Fruit fly (Drosophila melanogaster): ENCODE measurements around the gene RasGAP1.
A peak's percentile ranks its signal among the peaks of the same experiment; 100 is the strongest.

The RasGAP1 gene

DNA sequence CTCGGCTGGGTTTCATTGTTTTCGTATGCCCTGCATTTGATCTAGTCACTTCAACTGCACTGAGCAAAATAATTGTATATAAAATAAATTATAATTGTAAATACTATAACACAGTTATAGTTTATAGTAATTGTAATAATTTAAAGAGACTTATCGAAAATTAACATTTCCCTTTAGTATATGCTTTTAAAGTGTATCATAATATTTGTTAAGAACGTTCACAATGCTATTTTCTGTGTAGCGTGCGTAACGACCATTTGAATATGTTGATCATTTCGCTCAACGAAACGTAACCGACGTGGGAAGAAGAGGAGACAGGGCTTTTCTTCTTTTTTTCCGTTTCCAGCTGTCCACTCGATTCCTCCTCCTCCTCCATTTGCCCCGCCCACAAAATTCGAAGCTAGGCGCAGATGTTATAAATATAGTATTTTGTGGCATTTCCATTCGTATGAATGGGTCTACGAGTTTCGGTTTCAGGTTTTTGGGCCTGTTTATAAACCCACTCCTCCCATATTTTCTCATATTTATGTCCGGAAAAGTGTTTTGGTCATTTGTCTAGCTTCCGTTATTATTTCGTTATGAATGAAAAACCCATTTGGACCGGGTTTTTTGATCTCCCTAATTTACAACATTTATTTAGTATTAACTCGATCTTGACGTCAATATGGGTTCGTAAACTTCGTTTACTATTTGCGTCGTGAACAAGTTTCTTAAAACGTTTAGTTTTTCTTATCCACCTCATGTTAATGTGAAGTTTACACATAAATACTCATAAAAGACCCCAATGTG lies 1.5 kb upstream of the RasGAP1 start (continued):
- TF ChIP-seq CG11085 (GFP tag; IDR thresholded peaks at IDR 0.05) (peak; percentile 67), ssp (GFP tag; IDR thresholded peaks at IDR 0.05) (peak; percentile 74), BEAF-32 (GFP tag; optimal IDR thresholded peaks at IDR 0.05) (no peak), nom (GFP tag; optimal IDR thresholded peaks at IDR 0.05) (peak; percentile 9), trh (GFP tag; optimal IDR thresholded peaks at IDR 0.05) (peak; percentile 35), CG7271 (tag; optimal IDR thresholded peaks at IDR 0.05) (peak; percentile 86), CoRest (tag; optimal IDR thresholded peaks at IDR 0.05) (peak; percentile 88), CG17612 (GFP tag; IDR thresholded peaks at IDR 0.05) (peak; percentile 49; the same call in 1 of the 2 replicates), ro (GFP tag; IDR thresholded peaks at IDR 0.05) (peak; percentile 66), CG14710 (tag; optimal IDR thresholded peaks at IDR 0.05) (peak; percentile 90), CG8924 (tag; optimal IDR thresholded peaks at IDR 0.05) (peak; percentile 88), ash1 (GFP tag; optimal IDR thresholded peaks at IDR 0.05) (no peak), esg (GFP tag; conservative IDR thresholded peaks at IDR 0.05) (peak; percentile 67; the same call in 1 of the 2 replicates), CG2712 (tag; optimal IDR thresholded peaks at IDR 0.05) (peak; percentile 97), CG4282 (GFP tag; optimal IDR thresholded peaks at IDR 0.05) (no peak), usp (GFP tag; optimal IDR thresholded peaks at IDR 0.05) (no peak), wor (GFP tag; IDR thresholded peaks at IDR 0.05) (peak; percentile 76), tll (GFP tag; optimal IDR thresholded peaks at IDR 0.05) (peak in 1 of 2 experiments; percentile 21), ac (GFP tag; optimal IDR thresholded peaks at IDR 0.05) (peak; percentile 80), gce (GFP tag; IDR thresholded peaks at IDR 0.05) (peak; percentile 86), CG8281 (tag; optimal IDR thresholded peaks at IDR 0.05) (peak; percentile 51), CG9797 (GFP tag; optimal IDR thresholded peaks at IDR 0.05) (no peak), yki (optimal IDR thresholded peaks at IDR 0.05) (no peak), dan (GFP tag; IDR thresholded peaks at IDR 0.05) (no peak), CG2116 (GFP tag; optimal IDR thresholded peaks at IDR 0.05) (no peak), lola (GFP tag; optimal IDR thresholded peaks at IDR 0.05) (peak in 1 of 3 experiments; percentile 92), CG17802 (tag; optimal IDR thresholded peaks at IDR 0.05) (no peak), ind (GFP tag; optimal IDR thresholded peaks at IDR 0.05) (peak; percentile 57), CG15514 (GFP tag; optimal IDR thresholded peaks at IDR 0.05) (peak; percentile 34), CG17912 (GFP tag; optimal IDR thresholded peaks at IDR 0.05) (peak; percentile 14), Stat92E (GFP tag; optimal IDR thresholded peaks at IDR 0.05) (no peak), al (GFP tag; IDR thresholded peaks at IDR 0.05) (peak; percentile 19; the same call in 1 of the 2 replicates), Ada2b (GFP tag; IDR thresholded peaks at IDR 0.05) (peak; percentile 69), twi (tag; optimal IDR thresholded peaks at IDR 0.05) (no peak), CG15073 (GFP tag; optimal IDR thresholded peaks at IDR 0.05) (no peak), CG10267 (tag; optimal IDR thresholded peaks at IDR 0.05) (peak; percentile 84), C15 (GFP tag; IDR thresholded peaks at IDR 0.05) (no peak), wdn (GFP tag; IDR thresholded peaks at IDR 0.05) (0 out of 2 replicates have a peak, but pooled peaks have one; percentile 25), ranshi (GFP tag; IDR thresholded peaks at IDR 0.05) (peak; percentile 81), Antp (GFP tag; optimal IDR thresholded peaks at IDR 0.05) (no peak), Doc2 (GFP tag; IDR thresholded peaks at IDR 0.05) (no peak), ATbp (GFP tag; optimal IDR thresholded peaks at IDR 0.05) (peak; percentile 81), CG12744 (GFP tag; optimal IDR thresholded peaks at IDR 0.05) (no peak), CG7372 (GFP tag; IDR thresholded peaks at IDR 0.05) (peak; percentile 62), CG12659 (GFP tag; optimal IDR thresholded peaks at IDR 0.05) (peak; percentile 42), CG14965 (GFP tag; optimal IDR thresholded peaks at IDR 0.05; ENCODE audit: borderline replicate concordance) (no peak), Lim3 (GFP tag; IDR thresholded peaks at IDR 0.05) (0 out of 2 replicates have a peak, but pooled peaks have one; percentile 42), ERR (GFP tag; optimal IDR thresholded peaks at IDR 0.05) (no peak)

All from whole organism, embryonic.